Fruit fly (Drosophila melanogaster): ENCODE measurements around the gene CG17329.

dm6 chr2L:16274100-16274499 is 17.0 kb upstream of the CG17329 start:
- TF ChIP-seq insv (optimal IDR thresholded peaks at IDR 0.05) (no peak), h (optimal IDR thresholded peaks at IDR 0.05) (no peak), psq (optimal IDR thresholded peaks at IDR 0.05) (no peak), ttk (optimal IDR thresholded peaks at IDR 0.05) (no peak), Myc (optimal IDR thresholded peaks at IDR 0.05) (no peak)

Measured in Kc167 (cell line).